Fruit fly (Drosophila melanogaster) whole organism, embryonic: ENCODE data around the gene put.

Experiments
- B-H2 ChIP-seq: fragments of 200-800 bp; sonication (Bioruptor generic); optimal IDR thresholded peaks from 2 replicates; lab custom pipeline; 2018; ENCODE audit warnings: missing biosample characterization, mild to moderate bottlenecking, missing genetic modification characterization
- CG11560 ChIP-seq: fragments of 200-800 bp; sonication (Bioruptor generic); IDR thresholded peaks from 3 replicates; pipeline ENCODE4 v1.3.6; 2022; ENCODE audit warnings: missing biosample characterization, missing genetic modification characterization
- CG11695 ChIP-seq: fragments of 200-800 bp; sonication (Bioruptor generic); IDR thresholded peaks from 3 replicates; pipeline ENCODE4 v1.3.6; 2022; ENCODE audit warnings: missing biosample characterization, missing genetic modification characterization
- CG14014 ChIP-seq: fragments of 200-800 bp; sonication (Bioruptor generic); IDR thresholded peaks from 2 replicates; pipeline ENCODE4 v1.3.6; 2022; ENCODE audit warnings: missing biosample characterization, missing genetic modification characterization
- CG14050 ChIP-seq: fragments of 200-800 bp; sonication (Bioruptor generic); IDR thresholded peaks from 3 replicates; pipeline ENCODE4 v1.3.6; 2022; ENCODE audit warnings: missing biosample characterization, missing genetic modification characterization
- CG15514 ChIP-seq: fragments of 200-800 bp; sonication (Bioruptor generic); optimal IDR thresholded peaks from 3 replicates; lab custom pipeline; 2017; ENCODE audit warnings: missing biosample characterization, missing genetic modification characterization, mild to moderate bottlenecking, moderate library complexity, missing genetic modification reagents
- CG1603 ChIP-seq: fragments of 200-800 bp; sonication (Bioruptor generic); optimal IDR thresholded peaks from 2 replicates; lab custom pipeline; 2019; ENCODE audit warnings: missing biosample characterization, mild to moderate bottlenecking, missing genetic modification characterization, moderate library complexity
- CG1647 ChIP-seq: fragments of 200-800 bp; sonication (Bioruptor generic); optimal IDR thresholded peaks from 3 replicates; lab custom pipeline; 2016; ENCODE audit warnings: missing biosample characterization, missing genetic modification characterization
- CG17361 ChIP-seq: fragments of 200-800 bp; sonication (Bioruptor generic); IDR thresholded peaks from 3 replicates; pipeline ENCODE4 v1.3.6; 2022; ENCODE audit warnings: missing biosample characterization, missing genetic modification characterization
- CG17385 ChIP-seq: fragments of 200-800 bp; sonication (Bioruptor generic); optimal IDR thresholded peaks from 3 replicates; lab custom pipeline; 2018; ENCODE audit warnings: missing biosample characterization, mild to moderate bottlenecking, missing genetic modification characterization
- CG17612 ChIP-seq: fragments of 200-800 bp; sonication (Bioruptor generic); IDR thresholded peaks from 2 replicates; pipeline ENCODE4 v1.3.6; 2022; ENCODE audit warnings: missing biosample characterization, missing genetic modification characterization
- CG17802 ChIP-seq: fragments of 200-800 bp; sonication (Bioruptor generic); optimal IDR thresholded peaks from 2 replicates; lab custom pipeline; 2018; ENCODE audit warnings: missing biosample characterization, mild to moderate bottlenecking, missing genetic modification characterization, moderate library complexity
- CG18011 ChIP-seq: fragments of 200-800 bp; sonication (Bioruptor generic); optimal IDR thresholded peaks from 2 replicates; lab custom pipeline; 2017; ENCODE audit warnings: missing biosample characterization, missing genetic modification characterization, mild to moderate bottlenecking, moderate library complexity, missing genotype
- CG2116 ChIP-seq: fragments of 200-800 bp; sonication (Bioruptor generic); optimal IDR thresholded peaks from 3 replicates; lab custom pipeline; 2018; ENCODE audit warnings: missing biosample characterization, mild to moderate bottlenecking, missing genetic modification characterization
- CG3726 ChIP-seq: fragments of 200-800 bp; sonication (Bioruptor generic); IDR thresholded peaks from 3 replicates; pipeline ENCODE4, ENCODE4 v1.3.6; 2022; ENCODE audit warnings: missing biosample characterization, missing genetic modification characterization
- CG4424 ChIP-seq: fragments of 200-800 bp; sonication (Bioruptor generic); optimal IDR thresholded peaks from 3 replicates; lab custom pipeline; 2016; ENCODE audit warnings: missing biosample characterization, missing genetic modification characterization
- CG6791 ChIP-seq: fragments of 200-800 bp; sonication (Bioruptor generic); IDR thresholded peaks from 3 replicates; pipeline ENCODE4 v1.3.6; 2022; ENCODE audit warnings: missing biosample characterization, missing genetic modification characterization; ENCODE audit not compliant: partially characterized antibody
- CG7963 ChIP-seq: fragments of 200-800 bp; sonication (Bioruptor generic); IDR thresholded peaks from 3 replicates; pipeline ENCODE4 v1.3.6; 2022; ENCODE audit warnings: missing biosample characterization, missing genetic modification characterization; ENCODE audit not compliant: partially characterized antibody
- CG8388 ChIP-seq: fragments of 200-800 bp; sonication (Bioruptor generic); optimal IDR thresholded peaks from 2 replicates; lab custom pipeline; 2019; ENCODE audit warnings: missing biosample characterization, mild to moderate bottlenecking, missing genetic modification characterization, moderate library complexity
- CG9215 ChIP-seq: fragments of 200-800 bp; sonication (Bioruptor generic); IDR thresholded peaks from 2 replicates; pipeline ENCODE4 v1.3.6; 2022; ENCODE audit warnings: missing biosample characterization, missing genetic modification characterization
- E2f2 ChIP-seq: fragments of 200-800 bp; sonication (Bioruptor generic); IDR thresholded peaks from 2 replicates; pipeline ENCODE4 v1.3.6; 2022; ENCODE audit warnings: missing biosample characterization, missing genetic modification characterization
- Ets97D ChIP-seq: fragments of 200-800 bp; sonication (Bioruptor generic); optimal IDR thresholded peaks from 3 replicates; lab custom pipeline; 2016; ENCODE audit warnings: missing biosample characterization, missing genetic modification characterization
- HmgD ChIP-seq: fragments of 200-800 bp; sonication (Bioruptor generic); optimal IDR thresholded peaks from 3 replicates; lab custom pipeline; 2016; ENCODE audit warnings: missing biosample characterization, missing genetic modification characterization
- Hmr ChIP-seq: fragments of 200-800 bp; sonication (Bioruptor generic); optimal IDR thresholded peaks from 3 replicates; lab custom pipeline; 2017; ENCODE audit warnings: mild to moderate bottlenecking, missing biosample characterization, missing genetic modification reagents, missing genetic modification characterization
- Jarid2 ChIP-seq: fragments of 200-800 bp; sonication (Bioruptor generic); optimal IDR thresholded peaks from 3 replicates; lab custom pipeline; 2017; ENCODE audit warnings: mild to moderate bottlenecking, missing biosample characterization, missing genetic modification reagents, missing genetic modification characterization
- Meics ChIP-seq: fragments of 200-800 bp; sonication (Bioruptor generic); optimal IDR thresholded peaks from 2 replicates; lab custom pipeline; 2017; ENCODE audit warnings: missing biosample characterization, mild to moderate bottlenecking, missing genetic modification characterization
- NFAT ChIP-seq: fragments of 200-800 bp; sonication (Bioruptor generic); IDR thresholded peaks from 2 replicates; pipeline ENCODE4 v1.3.6; 2022; ENCODE audit warnings: missing biosample characterization, missing genetic modification characterization
- Side ChIP-seq: fragments of 200-800 bp; sonication (Bioruptor generic); optimal IDR thresholded peaks from 2 replicates; lab custom pipeline; 2016; ENCODE audit warnings: missing biosample characterization, missing genetic modification characterization
- Sry-β ChIP-seq: fragments of 200-800 bp; sonication (Bioruptor generic); optimal IDR thresholded peaks from 2 replicates; lab custom pipeline; 2018; ENCODE audit warnings: missing biosample characterization, mild to moderate bottlenecking, missing genetic modification characterization, moderate library complexity
- ab ChIP-seq: fragments of 200-800 bp; sonication (Bioruptor generic); optimal IDR thresholded peaks from 2 replicates; lab custom pipeline; 2016; ENCODE audit warnings: missing biosample characterization, missing genetic modification characterization
- ash1 ChIP-seq: fragments of 200-800 bp; sonication (Bioruptor generic); optimal IDR thresholded peaks from 2 replicates; lab custom pipeline; 2018; ENCODE audit warnings: missing biosample characterization, mild to moderate bottlenecking, missing genetic modification characterization
- bsh ChIP-seq, 2 experiments: fragments of 200-800 bp; sonication (Bioruptor generic); optimal IDR thresholded peaks; 2 replicates each; lab custom pipeline; 2017 to 2018; ENCODE audit warnings: mild to moderate bottlenecking in 2 of 2, missing biosample characterization in 2 of 2, missing genetic modification characterization in 2 of 2, moderate library complexity in 1 of 2
- btn ChIP-seq: fragments of 200-800 bp; sonication (Bioruptor generic); optimal IDR thresholded peaks from 2 replicates; lab custom pipeline; 2016; ENCODE audit warnings: missing biosample characterization, missing genetic modification characterization
- cg ChIP-seq: fragments of 200-800 bp; sonication (Bioruptor generic); optimal IDR thresholded peaks from 3 replicates; lab custom pipeline; 2019; ENCODE audit warnings: missing biosample characterization, mild to moderate bottlenecking, missing genetic modification characterization, moderate library complexity
- chinmo ChIP-seq: fragments of 200-800 bp; sonication (Bioruptor generic); IDR thresholded peaks from 4 replicates; pipeline ENCODE4 v1.3.6; 2022; ENCODE audit warnings: missing biosample characterization, missing genetic modification characterization; ENCODE audit not compliant: partially characterized antibody
- crp ChIP-seq, 2 experiments: fragments of 200-800 bp; sonication (Bioruptor generic); optimal IDR thresholded peaks; 2 replicates in 1 of 2; 3 replicates in 1 of 2; lab custom pipeline; 2017; ENCODE audit warnings: missing biosample characterization in 2 of 2, missing genetic modification characterization in 2 of 2, mild to moderate bottlenecking in 1 of 2, moderate library complexity in 1 of 2
- lola ChIP-seq, 3 experiments: fragments of >200 bp in 2 of 3; fragments of 200-800 bp in 1 of 3; sonication (Bioruptor generic) in 1 of 3; optimal IDR thresholded peaks; 2 replicates each; lab custom pipeline; 2017 to 2019; ENCODE audit warnings: missing biosample characterization in 3 of 3, missing genetic modification characterization in 3 of 3, mild to moderate bottlenecking in 1 of 3, moderate library complexity in 1 of 3
- mld ChIP-seq: fragments of 200-800 bp; sonication (Bioruptor generic); IDR thresholded peaks from 3 replicates; pipeline ENCODE4 v1.3.6; 2022; ENCODE audit warnings: missing biosample characterization, missing genetic modification characterization; ENCODE audit not compliant: partially characterized antibody
- nmo ChIP-seq: fragments of 200-800 bp; sonication (Bioruptor generic); optimal IDR thresholded peaks from 2 replicates; lab custom pipeline; 2018; ENCODE audit warnings: missing biosample characterization, mild to moderate bottlenecking, missing genetic modification characterization, moderate library complexity
- org-1 ChIP-seq: fragments of 200-800 bp; sonication (Bioruptor generic); optimal IDR thresholded peaks from 2 replicates; lab custom pipeline; 2017; ENCODE audit warnings: missing biosample characterization, missing genetic modification characterization
- peb ChIP-seq: fragments of 200-800 bp; sonication (Bioruptor generic); IDR thresholded peaks from 2 replicates; pipeline ENCODE4 v1.3.6; 2022; ENCODE audit warnings: missing biosample characterization, missing genetic modification characterization
- pzg ChIP-seq: fragments of 200-800 bp; sonication (Bioruptor generic); optimal IDR thresholded peaks from 3 replicates; lab custom pipeline; 2018; ENCODE audit warnings: missing biosample characterization, mild to moderate bottlenecking, missing genetic modification characterization, moderate library complexity
- shn ChIP-seq: fragments of 200-800 bp; sonication (Bioruptor generic); optimal IDR thresholded peaks from 3 replicates; lab custom pipeline; 2016; ENCODE audit warnings: missing biosample characterization, missing genetic modification characterization
- sob ChIP-seq: fragments of 200-800 bp; sonication (Bioruptor generic); IDR thresholded peaks from 2 replicates; pipeline ENCODE4 v1.3.6; 2022; ENCODE audit warnings: missing biosample characterization, missing genetic modification characterization
- stc ChIP-seq: fragments of 200-800 bp; sonication (Bioruptor generic); IDR thresholded peaks from 2 replicates; pipeline ENCODE4 v1.3.6; 2022; ENCODE audit warnings: missing biosample characterization, missing genetic modification characterization
- stwl ChIP-seq: fragments of 200-800 bp; sonication (Bioruptor generic); optimal IDR thresholded peaks from 3 replicates; lab custom pipeline; 2018; ENCODE audit warnings: missing biosample characterization, mild to moderate bottlenecking, missing genetic modification characterization, moderate library complexity
- unc-4 ChIP-seq: fragments of 200-800 bp; sonication (Bioruptor generic); IDR thresholded peaks from 2 replicates; pipeline ENCODE4 v1.3.6; 2022; ENCODE audit warnings: missing biosample characterization, missing genetic modification characterization; ENCODE audit not compliant: partially characterized antibody

The put gene

dm6 chr3R:14656760-14657604 lies 31.5 kb upstream of the put start, which contains the start of gene CG3505 (continued):
- TF ChIP-seq shn (GFP tag; lab: Kevin White, UChicago) (no peak), sob (GFP tag; lab: Robert Waterston, UW) (peak; percentile 55), crp (GFP tag; optimal IDR thresholded peaks at IDR 0.05; lab: Kevin White, UChicago) (peak in 1 of 2 experiments; percentile 60), stc (GFP tag; lab: Robert Waterston, UW) (peak; percentile 49; the same call in 1 of the 2 replicates), mld (GFP tag; lab: Robert Waterston, UW) (no peak; the same call in 2 of the 3 replicates), CG1647 (GFP tag; lab: Kevin White, UChicago) (no peak), Hmr (GFP tag; lab: Kevin White, UChicago) (peak; percentile 50), Ets97D (peak; percentile 83), CG2116 (GFP tag; lab: Kevin White, UChicago) (peak; percentile 100), lola (GFP tag; optimal IDR thresholded peaks at IDR 0.05; lab: Kevin White, UChicago) (no peak), Jarid2 (no peak), cg (GFP tag; lab: Kevin White, UChicago) (no peak), CG17385 (peak; percentile 50), pzg (peak; percentile 96), CG11560 (no peak), chinmo (0 out of 4 replicates have a peak, but pooled peaks have one; percentile 48), CG17361 (GFP tag; lab: Robert Waterston, UW) (peak; percentile 43; the same call in 1 of the 3 replicates), ash1 (GFP tag; lab: Kevin White, UChicago) (no peak), CG3726 (no peak), btn (GFP tag; lab: Kevin White, UChicago) (no peak), NFAT (GFP tag; lab: Robert Waterston, UW) (peak; percentile 33; the same call in 1 of the 2 replicates), unc-4 (0 out of 2 replicates have a peak, but pooled peaks have one; percentile 33), CG7963 (GFP tag; lab: Robert Waterston, UW) (0 out of 3 replicates have a peak, but pooled peaks have one; percentile 37), CG15514 (GFP tag; lab: Kevin White, UChicago) (peak; percentile 64), CG11695 (peak; percentile 22; the same call in 1 of the 3 replicates), org-1 (GFP tag; lab: Kevin White, UChicago) (no peak), CG14050 (GFP tag; lab: Robert Waterston, UW) (no peak), CG4424 (GFP tag; lab: Kevin White, UChicago) (no peak), CG14014 (peak; percentile 27; the same call in 1 of the 2 replicates), Sry-β (GFP tag; lab: Kevin White, UChicago) (no peak), CG18011 (GFP tag; lab: Kevin White, UChicago) (peak; percentile 6), CG1603 (tag; lab: Kevin White, UChicago) (peak; percentile 60), peb (GFP tag; lab: Robert Waterston, UW) (no peak), CG9215 (GFP tag; lab: Robert Waterston, UW) (no peak), CG8388 (GFP tag; lab: Kevin White, UChicago) (no peak), B-H2 (no peak), CG17612 (GFP tag; lab: Robert Waterston, UW) (no peak), Side (GFP tag; lab: Kevin White, UChicago) (peak; percentile 17), stwl (peak; percentile 53), ab (GFP tag; lab: Kevin White, UChicago) (no peak), CG17802 (tag; lab: Kevin White, UChicago) (no peak), HmgD (no peak), bsh (GFP tag; optimal IDR thresholded peaks at IDR 0.05; lab: Kevin White, UChicago) (no peak), Meics (GFP tag; lab: Kevin White, UChicago) (peak; percentile 72), CG6791 (GFP tag; lab: Robert Waterston, UW) (0 out of 3 replicates have a peak, but pooled peaks have one; percentile 38), nmo (GFP tag; lab: Kevin White, UChicago) (peak; percentile 18), E2f2 (GFP tag; lab: Robert Waterston, UW) (peak; percentile 100)
